Worm (Caenorhabditis elegans): ENCODE data around the gene F52E1.5.

F52E1.5 gene

ce11 chrV:8414036-8414728 lies 34.9 kb downstream of the F52E1.5 start, which contains the start of gene pos-1:
Gene pos-1, plus strand, starts transcription at chrV:8414086.
- TF ChIP-seq hlh-17 (GFP tag; optimal IDR thresholded peaks at IDR 0.05; ENCODE audit: borderline replicate concordance) (no peak), unc-62 (GFP tag; optimal IDR thresholded peaks at IDR 0.05) (no peak), vab-15 (tag; optimal IDR thresholded peaks at IDR 0.05) (no peak), efl-1 (optimal IDR thresholded peaks at IDR 0.05) (no peak), efl-1 (GFP tag; optimal IDR thresholded peaks at IDR 0.05 in 1 of 2) (peak in 1 of 2 experiments; percentile 90), lin-15B (tag; optimal IDR thresholded peaks at IDR 0.05) (no peak)

DNA sequence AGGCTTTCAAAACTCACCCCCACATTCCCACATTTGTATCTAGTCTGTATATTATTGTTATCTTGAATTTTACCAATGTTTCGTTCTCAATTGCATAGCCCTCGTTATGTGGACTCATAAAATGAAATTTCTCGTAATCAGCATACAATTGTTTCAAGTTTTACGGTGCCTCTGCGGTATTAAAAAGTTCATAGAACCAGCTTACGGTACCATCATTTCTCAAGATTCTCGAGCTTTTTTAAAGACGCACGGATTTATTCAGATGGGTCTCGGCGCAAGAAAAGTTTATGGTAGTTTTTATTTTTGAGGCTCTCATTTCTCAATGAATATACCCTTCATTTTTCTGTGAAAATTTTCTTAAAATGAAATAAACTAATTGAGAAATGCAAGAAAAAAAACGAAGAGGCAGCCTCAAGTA lies 35.8 kb downstream of the F52E1.5 start:
- TF ChIP-seq alr-1 (tag; optimal IDR thresholded peaks at IDR 0.05; ENCODE audit: borderline replicate concordance) (no peak), nhr-20 (tag; optimal IDR thresholded peaks at IDR 0.05) (no peak), nhr-90 (tag; optimal IDR thresholded peaks at IDR 0.05; ENCODE audit: poor library complexity) (no peak), ztf-4 (tag; optimal IDR thresholded peaks at IDR 0.05) (no peak), egl-13 (tag; optimal IDR thresholded peaks at IDR 0.05) (no peak), ceh-88 (GFP tag; IDR thresholded peaks at IDR 0.05) (no peak), efl-1 (optimal IDR thresholded peaks at IDR 0.05) (no peak), efl-1 (GFP tag; optimal IDR thresholded peaks at IDR 0.05 in 1 of 2) (no peak)

ce11 chrV:8417271-8417670 lies 38.0 kb downstream of the F52E1.5 start:
- no peak for TF ChIP-seq aly-2 (tag; optimal IDR thresholded peaks at IDR 0.05)
- TF ChIP-seq nhr-237 (tag; optimal IDR thresholded peaks at IDR 0.05): no peak
- TF ChIP-seq ceh-82 (tag; optimal IDR thresholded peaks at IDR 0.05): no peak
- no peak for TF ChIP-seq fos-1 (tag; optimal IDR thresholded peaks at IDR 0.05)
- no peak for TF ChIP-seq isw-1 (GFP tag; IDR thresholded peaks at IDR 0.05)

DNA sequence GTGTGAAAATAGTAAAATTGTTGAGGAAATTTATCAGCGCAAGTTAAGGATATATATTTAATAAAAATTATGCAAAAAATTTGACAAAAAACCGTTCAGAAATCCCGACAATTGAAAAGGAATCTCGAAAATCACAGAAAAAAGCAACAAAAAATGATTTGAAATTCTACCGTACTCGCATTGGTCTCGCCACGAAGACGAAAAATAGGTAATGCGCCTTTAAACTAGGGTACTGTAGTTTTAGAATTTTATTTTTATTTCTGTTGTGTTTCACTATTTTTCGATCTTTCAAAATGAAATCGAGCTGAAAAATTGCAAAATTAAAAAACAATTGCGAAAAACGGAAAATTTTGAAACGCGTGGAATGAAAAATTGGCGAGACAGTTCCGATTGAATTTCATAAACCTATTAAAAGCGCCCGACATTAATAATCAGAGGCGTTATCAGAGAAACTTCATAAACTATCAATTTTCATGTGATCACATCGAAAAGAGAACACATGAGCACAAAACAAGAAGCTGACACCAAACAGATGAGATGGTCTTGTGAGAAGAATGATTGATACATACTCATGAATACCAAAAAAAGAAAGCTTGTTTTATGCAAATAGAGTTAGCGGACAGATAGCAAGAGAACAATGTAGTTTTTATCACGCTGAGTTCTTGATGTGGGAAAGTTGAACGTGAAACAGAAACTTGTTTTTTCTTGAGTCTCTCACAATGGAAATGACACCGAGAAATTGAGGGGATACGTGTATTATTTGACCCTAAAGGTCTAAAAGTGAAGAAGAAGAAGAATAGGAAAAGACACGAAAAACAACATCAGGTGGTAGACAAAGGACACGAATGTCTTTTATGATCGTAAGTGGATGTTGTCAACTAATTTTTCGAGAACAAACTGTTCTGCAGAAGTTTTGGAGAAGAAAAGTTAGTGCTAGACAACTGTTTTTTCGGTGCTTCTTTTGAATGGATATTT lies 45.8 kb downstream of the F52E1.5 start:
- peak; percentile 21 for TF ChIP-seq blmp-1 (tag; optimal IDR thresholded peaks at IDR 0.05)
- TF ChIP-seq ztf-11 (tag; optimal IDR thresholded peaks at IDR 0.05): no peak
- no peak for TF ChIP-seq nhr-84 (tag; optimal IDR thresholded peaks at IDR 0.05)
- TF ChIP-seq C04F5.9 (tag; optimal IDR thresholded peaks at IDR 0.05): no peak
- no peak for TF ChIP-seq skn-1 (tag; optimal IDR thresholded peaks at IDR 0.05)
- TF ChIP-seq nhr-77 (tag; optimal IDR thresholded peaks at IDR 0.05): no peak
- peak; percentile 79 for TF ChIP-seq elt-2 (tag; optimal IDR thresholded peaks at IDR 0.05)
- TF ChIP-seq swsn-7 (tag; optimal IDR thresholded peaks at IDR 0.05): no peak
- TF ChIP-seq zag-1 (tag; optimal IDR thresholded peaks at IDR 0.05): no peak
- no peak for TF ChIP-seq aly-2 (tag; optimal IDR thresholded peaks at IDR 0.05)
- TF ChIP-seq lin-35 (GFP tag; optimal IDR thresholded peaks at IDR 0.05): peak in 1 of 2 experiments; percentile 18
- no peak for TF ChIP-seq xbp-1 (tag; optimal IDR thresholded peaks at IDR 0.05)
- TF ChIP-seq mef-2 (tag; optimal IDR thresholded peaks at IDR 0.05): no peak
- TF ChIP-seq lin-13 (GFP tag; optimal IDR thresholded peaks at IDR 0.05): no peak
- TF ChIP-seq nhr-28 (tag; optimal IDR thresholded peaks at IDR 0.05): no peak
- no peak for TF ChIP-seq tlp-1 (tag; optimal IDR thresholded peaks at IDR 0.05)
- TF ChIP-seq fkh-10 (GFP tag; optimal IDR thresholded peaks at IDR 0.05): no peak
- peak; percentile 42 for TF ChIP-seq ama-1 (optimal IDR thresholded peaks at IDR 0.05)
- TF ChIP-seq unc-130 (tag; optimal IDR thresholded peaks at IDR 0.05): no peak
- no peak for TF ChIP-seq ztf-4 (tag; optimal IDR thresholded peaks at IDR 0.05)
- TF ChIP-seq nhr-85 (tag): peak; percentile 65
